Fruit fly (Drosophila melanogaster) whole organism, embryonic: ENCODE measurements around the gene CG13481.
A peak's percentile ranks its signal among the peaks of the same experiment; 100 is the strongest.

Experiments used
- Atf3 ChIP-seq: fragments of 200-800 bp; sonication (Bioruptor generic); optimal IDR thresholded peaks from 3 replicates; lab custom pipeline; 2016; ENCODE audit warnings: missing biosample characterization, missing genetic modification characterization
- CG10321 ChIP-seq: fragments of 200-800 bp; sonication (Bioruptor generic); IDR thresholded peaks from 2 replicates; pipeline ENCODE4 v1.3.6; 2022; ENCODE audit warnings: missing biosample characterization, missing genetic modification characterization
- CG10565 ChIP-seq: fragments of 200-800 bp; sonication (Bioruptor generic); optimal IDR thresholded peaks from 3 replicates; lab custom pipeline; 2016; ENCODE audit warnings: missing biosample characterization, mild to moderate bottlenecking, missing genetic modification characterization
- CG10959 ChIP-seq: fragments of 200-800 bp; sonication (Bioruptor generic); IDR thresholded peaks from 2 replicates; pipeline ENCODE4 v1.3.6; 2022; ENCODE audit warnings: missing biosample characterization, missing genetic modification characterization
- CG11695 ChIP-seq: fragments of 200-800 bp; sonication (Bioruptor generic); IDR thresholded peaks from 3 replicates; pipeline ENCODE4 v1.3.6; 2022; ENCODE audit warnings: missing biosample characterization, missing genetic modification characterization
- CG12391 ChIP-seq: fragments of 200-800 bp; sonication (Bioruptor generic); optimal IDR thresholded peaks from 3 replicates; lab custom pipeline; 2018; ENCODE audit warnings: missing biosample characterization, mild to moderate bottlenecking, missing genetic modification characterization, moderate library complexity
- CG13287 ChIP-seq: fragments of 200-800 bp; sonication (Bioruptor generic); IDR thresholded peaks from 2 replicates; pipeline ENCODE4 v1.3.6; 2022; ENCODE audit warnings: missing biosample characterization, missing genetic modification characterization; ENCODE audit not compliant: partially characterized antibody
- CG14860 ChIP-seq: fragments of 200-800 bp; sonication (Bioruptor generic); IDR thresholded peaks from 3 replicates; pipeline ENCODE4 v1.3.6; 2022; ENCODE audit warnings: missing biosample characterization, missing genetic modification characterization; ENCODE audit not compliant: partially characterized antibody
- CG30403 ChIP-seq: fragments of 200-800 bp; sonication (Bioruptor generic); optimal IDR thresholded peaks from 3 replicates; lab custom pipeline; 2016; ENCODE audit warnings: missing biosample characterization, missing genetic modification characterization
- CG4282 ChIP-seq: fragments of 200-800 bp; sonication (Bioruptor generic); optimal IDR thresholded peaks from 2 replicates; lab custom pipeline; 2016; ENCODE audit warnings: missing biosample characterization, missing genetic modification characterization
- CG4424 ChIP-seq: fragments of 200-800 bp; sonication (Bioruptor generic); optimal IDR thresholded peaks from 3 replicates; lab custom pipeline; 2016; ENCODE audit warnings: missing biosample characterization, missing genetic modification characterization
- CG4617 ChIP-seq: fragments of 200-800 bp; sonication (Bioruptor generic); optimal IDR thresholded peaks from 3 replicates; lab custom pipeline; 2016; ENCODE audit warnings: missing biosample characterization, missing genetic modification characterization, borderline replicate concordance
- CG4707 ChIP-seq: fragments of 200-800 bp; sonication (Bioruptor generic); optimal IDR thresholded peaks from 2 replicates; lab custom pipeline; 2018; ENCODE audit warnings: missing biosample characterization, mild to moderate bottlenecking, missing genetic modification characterization, moderate library complexity
- CG6175 ChIP-seq: fragments of 200-800 bp; sonication (Bioruptor generic); IDR thresholded peaks from 3 replicates; pipeline ENCODE4 v1.3.6; 2022; ENCODE audit warnings: missing biosample characterization, missing genetic modification characterization
- CG8281 ChIP-seq: fragments of 200-800 bp; sonication (Bioruptor generic); optimal IDR thresholded peaks from 2 replicates; lab custom pipeline; 2018; ENCODE audit warnings: missing biosample characterization, mild to moderate bottlenecking, missing genetic modification characterization, moderate library complexity
- CHES-1-like ChIP-seq: fragments of 200-800 bp; sonication (Bioruptor generic); optimal IDR thresholded peaks from 2 replicates; lab custom pipeline; 2016; ENCODE audit warnings: missing biosample characterization, missing genetic modification characterization
- Deaf1 ChIP-seq: fragments of 200-800 bp; optimal IDR thresholded peaks from 3 replicates; lab custom pipeline; 2019; ENCODE audit warnings: missing biosample characterization, mild to moderate bottlenecking, missing genetic modification characterization, moderate library complexity
- Doc3 ChIP-seq: fragments of 200-800 bp; sonication (Bioruptor generic); IDR thresholded peaks from 3 replicates; pipeline ENCODE4 v1.3.6; 2022; ENCODE audit warnings: missing biosample characterization, missing genetic modification characterization; ENCODE audit not compliant: partially characterized antibody
- Dref ChIP-seq: fragments of 200-800 bp; sonication (Bioruptor generic); IDR thresholded peaks from 2 replicates; pipeline ENCODE4 v1.3.6; 2022; ENCODE audit warnings: missing biosample characterization, missing genetic modification characterization
- HLH4C ChIP-seq: fragments of 200-800 bp; sonication (Bioruptor generic); IDR thresholded peaks from 3 replicates; pipeline ENCODE4 v1.3.6; 2022; ENCODE audit warnings: missing biosample characterization, missing genetic modification characterization; ENCODE audit not compliant: partially characterized antibody
- HmgZ ChIP-seq: fragments of 200-800 bp; sonication (Bioruptor generic); optimal IDR thresholded peaks from 2 replicates; lab custom pipeline; 2018; ENCODE audit warnings: missing biosample characterization, mild to moderate bottlenecking, missing genetic modification characterization
- Jarid2 ChIP-seq: fragments of 200-800 bp; sonication (Bioruptor generic); optimal IDR thresholded peaks from 3 replicates; lab custom pipeline; 2017; ENCODE audit warnings: mild to moderate bottlenecking, missing biosample characterization, missing genetic modification reagents, missing genetic modification characterization
- Lhr ChIP-seq: fragments of 200-800 bp; sonication (Bioruptor generic); optimal IDR thresholded peaks from 3 replicates; lab custom pipeline; 2017; ENCODE audit warnings: mild to moderate bottlenecking, missing biosample characterization, missing genetic modification reagents, missing genetic modification characterization
- Neu2 ChIP-seq: fragments of 200-800 bp; sonication (Bioruptor generic); optimal IDR thresholded peaks from 3 replicates; lab custom pipeline; 2016; ENCODE audit warnings: missing biosample characterization, missing genetic modification characterization, borderline replicate concordance
- Nf-YB ChIP-seq: fragments of 200-800 bp; sonication (Bioruptor generic); optimal IDR thresholded peaks from 3 replicates; lab custom pipeline; 2019; ENCODE audit warnings: missing biosample characterization, mild to moderate bottlenecking, missing genetic modification characterization, moderate library complexity
- Oaz ChIP-seq: fragments of 200-800 bp; sonication (Bioruptor generic); IDR thresholded peaks from 2 replicates; pipeline ENCODE4 v1.3.6; 2022; ENCODE audit warnings: missing biosample characterization, missing genetic modification characterization
- Optix ChIP-seq: fragments of 200-800 bp; sonication (Bioruptor generic); IDR thresholded peaks from 3 replicates; pipeline ENCODE4 v1.3.6; 2022; ENCODE audit warnings: missing biosample characterization, missing genetic modification characterization
- Ptx1 ChIP-seq: fragments of 200-800 bp; sonication (Bioruptor generic); IDR thresholded peaks from 2 replicates; pipeline ENCODE4 v1.3.6; 2022; ENCODE audit warnings: missing biosample characterization, missing genetic modification characterization
- Six4 ChIP-seq: fragments of 200-800 bp; sonication (Bioruptor generic); optimal IDR thresholded peaks from 2 replicates; lab custom pipeline; 2016; ENCODE audit warnings: missing biosample characterization, missing genetic modification characterization
- Sry-β ChIP-seq: fragments of 200-800 bp; sonication (Bioruptor generic); optimal IDR thresholded peaks from 2 replicates; lab custom pipeline; 2018; ENCODE audit warnings: missing biosample characterization, mild to moderate bottlenecking, missing genetic modification characterization, moderate library complexity
- ash1 ChIP-seq: fragments of 200-800 bp; sonication (Bioruptor generic); optimal IDR thresholded peaks from 2 replicates; lab custom pipeline; 2018; ENCODE audit warnings: missing biosample characterization, mild to moderate bottlenecking, missing genetic modification characterization
- br ChIP-seq: fragments of >200 bp; optimal IDR thresholded peaks from 2 replicates; lab custom pipeline; 2017
- cwo ChIP-seq: fragments of 200-800 bp; sonication (Bioruptor generic); optimal IDR thresholded peaks from 3 replicates; lab custom pipeline; 2017; ENCODE audit warnings: missing biosample characterization, missing genetic modification characterization, mild to moderate bottlenecking, moderate library complexity, missing genetic modification reagents
- dmrt11E ChIP-seq: fragments of 200-800 bp; sonication (Bioruptor generic); optimal IDR thresholded peaks from 3 replicates; lab custom pipeline; 2018; ENCODE audit warnings: missing biosample characterization, mild to moderate bottlenecking, missing genetic modification characterization, moderate library complexity
- eyg ChIP-seq: fragments of 200-800 bp; sonication (Bioruptor generic); optimal IDR thresholded peaks from 3 replicates; lab custom pipeline; 2016; ENCODE audit warnings: missing biosample characterization, missing genetic modification characterization
- fd3F ChIP-seq: fragments of 200-800 bp; sonication (Bioruptor generic); optimal IDR thresholded peaks from 2 replicates; lab custom pipeline; 2018; ENCODE audit warnings: missing biosample characterization, mild to moderate bottlenecking, missing genetic modification characterization, moderate library complexity
- h ChIP-seq: fragments of >200 bp; optimal IDR thresholded peaks from 2 replicates; lab custom pipeline; 2017
- her ChIP-seq: fragments of 200-800 bp; sonication (Bioruptor generic); optimal IDR thresholded peaks from 2 replicates; lab custom pipeline; 2016; ENCODE audit warnings: missing biosample characterization, missing genetic modification characterization
- insv ChIP-seq, 2 experiments: fragments of 200-800 bp; sonication (Bioruptor generic); optimal IDR thresholded peaks; 3 replicates each; lab custom pipeline; 2016 to 2018; ENCODE audit warnings: missing biosample characterization in 2 of 2, missing genetic modification characterization in 2 of 2
- kay ChIP-seq: fragments of 200-800 bp; sonication (Bioruptor generic); optimal IDR thresholded peaks from 2 replicates; lab custom pipeline; 2016; ENCODE audit warnings: missing biosample characterization, missing genetic modification characterization
- maf-S ChIP-seq: fragments of 200-800 bp; sonication (Bioruptor generic); optimal IDR thresholded peaks from 2 replicates; lab custom pipeline; 2016; ENCODE audit warnings: missing biosample characterization, missing genetic modification characterization
- mld ChIP-seq: fragments of 200-800 bp; sonication (Bioruptor generic); IDR thresholded peaks from 3 replicates; pipeline ENCODE4 v1.3.6; 2022; ENCODE audit warnings: missing biosample characterization, missing genetic modification characterization; ENCODE audit not compliant: partially characterized antibody
- org-1 ChIP-seq: fragments of 200-800 bp; sonication (Bioruptor generic); optimal IDR thresholded peaks from 2 replicates; lab custom pipeline; 2017; ENCODE audit warnings: missing biosample characterization, missing genetic modification characterization
- pb ChIP-seq: fragments of 200-800 bp; sonication (Bioruptor generic); optimal IDR thresholded peaks from 3 replicates; lab custom pipeline; 2016; ENCODE audit warnings: missing biosample characterization, missing genetic modification characterization
- schlank ChIP-seq: fragments of 200-800 bp; sonication (Bioruptor generic); optimal IDR thresholded peaks from 2 replicates; lab custom pipeline; 2018; ENCODE audit warnings: missing biosample characterization, mild to moderate bottlenecking, missing genetic modification characterization
- sima ChIP-seq: fragments of 200-800 bp; sonication (Bioruptor generic); optimal IDR thresholded peaks from 2 replicates; lab custom pipeline; 2016; ENCODE audit warnings: missing biosample characterization, missing genetic modification characterization
- so ChIP-seq: fragments of 200-800 bp; sonication (Bioruptor generic); IDR thresholded peaks from 3 replicates; pipeline ENCODE4 v1.3.6; 2022; ENCODE audit warnings: missing biosample characterization, missing genetic modification characterization
- vnd ChIP-seq: fragments of 200-800 bp; sonication (Bioruptor generic); IDR thresholded peaks from 3 replicates; pipeline ENCODE4 v1.3.6; 2022; ENCODE audit warnings: missing biosample characterization, missing genetic modification characterization; ENCODE audit not compliant: partially characterized antibody
- wek ChIP-seq: fragments of 200-800 bp; sonication (Bioruptor generic); optimal IDR thresholded peaks from 3 replicates; lab custom pipeline; 2018; ENCODE audit warnings: missing biosample characterization, mild to moderate bottlenecking, missing genetic modification characterization, moderate library complexity
- wor ChIP-seq: fragments of 200-800 bp; sonication (Bioruptor generic); IDR thresholded peaks from 2 replicates; pipeline ENCODE4 v1.3.6; 2022; ENCODE audit warnings: missing biosample characterization, missing genetic modification characterization
- zfh2 ChIP-seq: fragments of 200-800 bp; sonication (Bioruptor generic); optimal IDR thresholded peaks from 2 replicates; lab custom pipeline; 2016; ENCODE audit warnings: missing biosample characterization, missing genetic modification characterization

CG13481 gene

dm6 chr3L:14410146-14410676 lies 40.7 kb upstream of the CG13481 start, which contains the start of gene CG3919 (continued):
- TF ChIP-seq Nf-YB (GFP tag; lab: Kevin White, UChicago) (no peak), pb (GFP tag; lab: Kevin White, UChicago) (peak; percentile 79), CG10565 (no peak), CHES-1-like (GFP tag; lab: Kevin White, UChicago) (peak; percentile 70), CG10321 (GFP tag; lab: Robert Waterston, UW) (no peak), CG4617 (GFP tag; lab: Kevin White, UChicago) (no peak), dmrt11E (peak; percentile 74), CG4707 (GFP tag; lab: Kevin White, UChicago) (no peak), CG30403 (peak; percentile 75), CG4282 (GFP tag; lab: Kevin White, UChicago) (no peak), so (no peak), fd3F (no peak), Deaf1 (tag; lab: Kevin White, UChicago) (no peak), Lhr (peak; percentile 67), cwo (GFP tag; lab: Kevin White, UChicago) (no peak), kay (GFP tag; lab: Kevin White, UChicago) (no peak), CG6175 (GFP tag; lab: Robert Waterston, UW) (0 out of 3 replicates have a peak, but pooled peaks have one; percentile 15), br (lab: Kevin White, UChicago) (no peak), CG14860 (GFP tag; lab: Robert Waterston, UW) (no peak), mld (GFP tag; lab: Robert Waterston, UW) (no peak), schlank (tag; lab: Kevin White, UChicago) (peak; percentile 21), Optix (GFP tag; lab: Robert Waterston, UW) (0 out of 3 replicates have a peak, but pooled peaks have one; percentile 25), CG8281 (tag; lab: Kevin White, UChicago) (peak; percentile 28), Ptx1 (GFP tag; lab: Robert Waterston, UW) (peak; percentile 51; the same call in 1 of the 2 replicates), h (no peak), maf-S (GFP tag; lab: Kevin White, UChicago) (no peak), Neu2 (GFP tag; lab: Kevin White, UChicago) (no peak), Dref (peak; percentile 39), org-1 (GFP tag; lab: Kevin White, UChicago) (no peak), eyg (GFP tag; lab: Kevin White, UChicago) (peak; percentile 90), CG11695 (no peak), wor (GFP tag; lab: Robert Waterston, UW) (peak; percentile 37), Sry-β (GFP tag; lab: Kevin White, UChicago) (peak; percentile 55), Six4 (peak; percentile 51), Atf3 (GFP tag; lab: Kevin White, UChicago) (no peak), Oaz (no peak), her (GFP tag; lab: Kevin White, UChicago) (peak; percentile 73), CG12391 (tag; lab: Kevin White, UChicago) (peak; percentile 78), zfh2 (GFP tag; lab: Kevin White, UChicago) (peak; percentile 39), CG13287 (GFP tag; lab: Robert Waterston, UW) (no peak), insv (GFP tag; optimal IDR thresholded peaks at IDR 0.05; lab: Kevin White, UChicago) (no peak), ash1 (no peak), vnd (GFP tag; lab: Robert Waterston, UW) (no peak), CG10959 (peak; percentile 60; the same call in 1 of the 2 replicates), Jarid2 (no peak), wek (GFP tag; lab: Kevin White, UChicago) (peak; percentile 14), Doc3 (GFP tag; lab: Robert Waterston, UW) (0 out of 3 replicates have a peak, but pooled peaks have one; percentile 8), sima (GFP tag; lab: Kevin White, UChicago) (no peak), CG4424 (GFP tag; lab: Kevin White, UChicago) (peak; percentile 4), HmgZ (peak; percentile 21), HLH4C (GFP tag; lab: Robert Waterston, UW) (no peak)
